Worm (Caenorhabditis elegans): ENCODE results near the gene K01A11.1.

DNA sequence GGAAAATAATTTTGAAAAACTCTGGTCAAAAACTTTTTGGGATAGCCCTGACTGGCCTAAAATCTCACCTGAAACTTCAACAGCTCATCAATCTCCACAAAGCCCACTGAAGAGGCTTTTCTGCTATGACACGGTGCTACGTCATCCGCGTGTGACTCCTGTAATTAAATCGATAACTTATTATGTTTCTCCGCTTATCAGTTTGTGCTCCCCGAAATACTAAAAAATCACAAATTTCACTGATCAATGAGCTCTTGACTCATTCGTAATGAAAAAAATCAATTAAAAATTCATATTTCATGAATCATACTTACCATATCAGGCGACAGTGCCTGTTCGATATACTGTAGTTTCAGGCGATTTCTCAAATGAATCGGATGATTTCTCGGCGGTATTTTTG, 43.7 kb upstream of the K01A11.1 start:
- TF ChIP-seq nhr-77 (tag; optimal IDR thresholded peaks at IDR 0.05), result no peak
- no peak for TF ChIP-seq zag-1 (tag; optimal IDR thresholded peaks at IDR 0.05)
- no peak for TF ChIP-seq lir-3 (tag; optimal IDR thresholded peaks at IDR 0.05)
- no peak for TF ChIP-seq ama-1 (optimal IDR thresholded peaks at IDR 0.05)
- no peak for TF ChIP-seq fkh-10 (GFP tag; optimal IDR thresholded peaks at IDR 0.05)
- TF ChIP-seq aly-2 (tag; optimal IDR thresholded peaks at IDR 0.05), result no peak
- no peak for TF ChIP-seq Y75B8A.6 (GFP tag; IDR thresholded peaks at IDR 0.05)
- TF ChIP-seq ces-1 (GFP tag; optimal IDR thresholded peaks at IDR 0.05), result no peak

Data from whole organism, L4 larva.